Worm (Caenorhabditis elegans) whole organism, L1 larva: ENCODE results near the gene rab-6.1.
A peak's percentile ranks its signal among the peaks of the same experiment; 100 is the strongest.

Experiments
- C04F5.9 ChIP-seq: sonication (generic microtip); optimal IDR thresholded peaks from 2 replicates; lab custom pipeline; 2016; ENCODE audit warnings: missing genetic modification characterization, missing compliant biosample characterization
- C34B4.2 ChIP-seq: sonication (generic microtip); optimal IDR thresholded peaks from 2 replicates; lab custom pipeline; 2017; ENCODE audit warnings: mild to moderate bottlenecking, missing genetic modification characterization, missing compliant biosample characterization
- F16B12.6 ChIP-seq: fragments of 150-350 bp; optimal IDR thresholded peaks from 2 replicates; lab custom pipeline; 2014; ENCODE audit warnings: missing biosample characterization, missing genetic modification characterization
- Y116A8C.19 ChIP-seq: sonication (generic microtip); optimal IDR thresholded peaks from 2 replicates; lab custom pipeline; 2016; ENCODE audit warnings: missing compliant biosample characterization, missing genetic modification characterization, borderline replicate concordance
- alr-1 ChIP-seq: fragments of 200-800 bp; sonication (Bioruptor generic); optimal IDR thresholded peaks from 2 replicates; lab custom pipeline; 2018; ENCODE audit warnings: borderline replicate concordance, mild to moderate bottlenecking, missing genetic modification characterization, missing compliant biosample characterization
- aly-2 ChIP-seq: fragments of 150-350 bp; optimal IDR thresholded peaks from 2 replicates; lab custom pipeline; 2014; ENCODE audit warnings: missing biosample characterization, missing genetic modification characterization
- blmp-1 ChIP-seq: fragments of 150-350 bp; optimal IDR thresholded peaks from 2 replicates; lab custom pipeline; 2014; ENCODE audit warnings: missing biosample characterization, missing genetic modification characterization
- ceh-63 ChIP-seq: fragments of 200-800 bp; sonication (Bioruptor generic); optimal IDR thresholded peaks from 2 replicates; lab custom pipeline; 2018; ENCODE audit warnings: mild to moderate bottlenecking, missing genetic modification characterization, missing compliant biosample characterization
- ceh-82 ChIP-seq, 3 experiments: fragments of 150-350 bp in 1 of 3; sonication (generic microtip) in 2 of 3; optimal IDR thresholded peaks; 2 replicates each; lab custom pipeline; 2014 to 2017; ENCODE audit warnings: missing biosample characterization in 3 of 3, missing genetic modification characterization in 3 of 3
- ceh-88 ChIP-seq: fragments of 200-800 bp; sonication (Bioruptor generic); IDR thresholded peaks from 2 replicates; pipeline ENCODE4 v1.3.6; 2022; ENCODE audit warnings: missing genetic modification characterization, missing compliant biosample characterization
- ces-1 ChIP-seq: fragments of 150-350 bp; optimal IDR thresholded peaks from 2 replicates; lab custom pipeline; 2014; ENCODE audit warnings: missing biosample characterization, missing genetic modification reagents, missing genetic modification characterization
- dsc-1 ChIP-seq: sonication (generic microtip); optimal IDR thresholded peaks from 2 replicates; lab custom pipeline; 2016; ENCODE audit warnings: mild to moderate bottlenecking, missing genetic modification characterization, missing compliant biosample characterization
- efl-3 ChIP-seq: fragments of 200-800 bp; sonication (Bioruptor generic); optimal IDR thresholded peaks from 2 replicates; lab custom pipeline; 2018; ENCODE audit warnings: mild to moderate bottlenecking, missing genetic modification characterization, missing compliant biosample characterization
- egl-13 ChIP-seq: sonication (generic microtip); optimal IDR thresholded peaks from 2 replicates; lab custom pipeline; 2016; ENCODE audit warnings: missing genotype, missing genetic modification reagents, missing genetic modification characterization, missing compliant biosample characterization
- elt-3 ChIP-seq, 6 experiments: fragments of 150-350 bp in 1 of 6; sonication (generic microtip); optimal IDR thresholded peaks; 2 replicates each; lab custom pipeline; 2017 to 2018; ENCODE audit warnings: missing biosample characterization in 6 of 6, missing genetic modification characterization in 6 of 6, inconsistent platforms in 1 of 6
- ets-5 ChIP-seq: fragments of 200-800 bp; sonication (Bioruptor generic); IDR thresholded peaks from 2 replicates; pipeline ENCODE4 v1.3.6; 2022; ENCODE audit warnings: missing genetic modification characterization, missing compliant biosample characterization
- fos-1 ChIP-seq: fragments of 150-350 bp; optimal IDR thresholded peaks from 2 replicates; lab custom pipeline; 2014; ENCODE audit warnings: missing biosample characterization, missing genetic modification characterization
- grh-1 ChIP-seq: fragments of 200-800 bp; sonication (Bioruptor generic); IDR thresholded peaks from 2 replicates; pipeline ENCODE4 v1.3.6; 2022; ENCODE audit warnings: missing genetic modification reagents, missing genetic modification characterization, missing compliant biosample characterization
- hlh-4 ChIP-seq: sonication (generic microtip); optimal IDR thresholded peaks from 2 replicates; lab custom pipeline; 2016; ENCODE audit warnings: mild to moderate bottlenecking, missing genetic modification characterization, missing compliant biosample characterization
- hpl-2 ChIP-seq: fragments of 150-350 bp; optimal IDR thresholded peaks from 2 replicates; lab custom pipeline; 2014; ENCODE audit warnings: missing biosample characterization, missing genetic modification reagents, missing genetic modification characterization
- irx-1 ChIP-seq: sonication (generic microtip); optimal IDR thresholded peaks from 2 replicates; lab custom pipeline; 2016; ENCODE audit warnings: missing genetic modification characterization, missing compliant biosample characterization
- isw-1 ChIP-seq: fragments of 200-800 bp; sonication (Bioruptor generic); IDR thresholded peaks from 2 replicates; pipeline ENCODE4 v1.3.6; 2022; ENCODE audit warnings: missing genetic modification characterization, missing compliant biosample characterization
- lin-13 ChIP-seq: fragments of 150-350 bp; optimal IDR thresholded peaks from 2 replicates; lab custom pipeline; 2014; ENCODE audit warnings: missing biosample characterization, missing genetic modification reagents, missing genetic modification characterization
- lin-14 ChIP-seq: fragments of 200-800 bp; sonication (Bioruptor generic); optimal IDR thresholded peaks from 2 replicates; lab custom pipeline; 2018; ENCODE audit warnings: mild to moderate bottlenecking, missing genetic modification characterization, moderate library complexity, missing compliant biosample characterization
- lin-15B ChIP-seq: fragments of 150-350 bp; sonication (generic microtip); optimal IDR thresholded peaks from 3 replicates; lab custom pipeline; 2014; ENCODE audit warnings: missing biosample characterization, missing genetic modification characterization
- lsy-2 ChIP-seq, 2 experiments: fragments of 150-350 bp; optimal IDR thresholded peaks; 2 replicates each; lab custom pipeline; 2014; ENCODE audit warnings: missing biosample characterization in 2 of 2, missing genetic modification characterization in 2 of 2
- mab-9 ChIP-seq: fragments of 200-800 bp; sonication (Bioruptor generic); IDR thresholded peaks from 2 replicates; pipeline ENCODE4 v1.3.6; 2022; ENCODE audit warnings: missing genetic modification reagents, missing genetic modification characterization, missing compliant biosample characterization
- mef-2 ChIP-seq: fragments of 150-350 bp; optimal IDR thresholded peaks from 2 replicates; lab custom pipeline; 2014; ENCODE audit warnings: missing biosample characterization, missing genetic modification characterization
- mep-1 ChIP-seq: fragments of 150-350 bp; optimal IDR thresholded peaks from 2 replicates; lab custom pipeline; 2014; ENCODE audit warnings: missing biosample characterization, missing genetic modification characterization
- nhr-12 ChIP-seq: sonication (generic microtip); optimal IDR thresholded peaks from 2 replicates; lab custom pipeline; 2017; ENCODE audit warnings: missing biosample characterization, missing genetic modification characterization
- nhr-20 ChIP-seq: sonication (generic microtip); optimal IDR thresholded peaks from 2 replicates; lab custom pipeline; 2016; ENCODE audit warnings: mild to moderate bottlenecking, missing genetic modification characterization, missing compliant biosample characterization
- nhr-28 ChIP-seq: fragments of 150-350 bp; optimal IDR thresholded peaks from 2 replicates; lab custom pipeline; 2014; ENCODE audit warnings: missing biosample characterization, missing genetic modification characterization
- nhr-71 ChIP-seq: sonication (generic microtip); optimal IDR thresholded peaks from 2 replicates; lab custom pipeline; 2016; ENCODE audit warnings: mild to moderate bottlenecking, missing genetic modification characterization, moderate library complexity, missing compliant biosample characterization
- nhr-76 ChIP-seq: sonication (generic microtip); optimal IDR thresholded peaks from 2 replicates; lab custom pipeline; 2017; ENCODE audit warnings: missing biosample characterization, missing genetic modification characterization
- nhr-85 ChIP-seq: sonication (generic microtip); peaks from one replicate; lab custom pipeline; 2016; ENCODE audit warnings: missing genetic modification characterization, inconsistent platforms, missing compliant biosample characterization
- nhr-90 ChIP-seq: sonication (generic microtip); optimal IDR thresholded peaks from 2 replicates; lab custom pipeline; 2016; ENCODE audit warnings: mild to moderate bottlenecking, missing genetic modification characterization, missing compliant biosample characterization; ENCODE audit not compliant: poor library complexity
- pag-3 ChIP-seq: sonication (generic microtip); optimal IDR thresholded peaks from 2 replicates; lab custom pipeline; 2017; ENCODE audit warnings: missing genetic modification characterization, mild to moderate bottlenecking, missing compliant biosample characterization, antibody characterized with exemption, borderline replicate concordance; ENCODE audit not compliant: insufficient read depth
- pax-3 ChIP-seq: fragments of 200-800 bp; sonication (Bioruptor generic); optimal IDR thresholded peaks from 2 replicates; lab custom pipeline; 2018; ENCODE audit warnings: mild to moderate bottlenecking, missing genetic modification characterization, moderate library complexity, missing compliant biosample characterization
- pqm-1 ChIP-seq: sonication (generic microtip); optimal IDR thresholded peaks from 3 replicates; lab custom pipeline; 2017; ENCODE audit warnings: missing biosample characterization, missing genetic modification characterization
- rnt-1 ChIP-seq: sonication (generic microtip); optimal IDR thresholded peaks from 2 replicates; lab custom pipeline; 2016; ENCODE audit warnings: mild to moderate bottlenecking, missing genetic modification characterization, moderate library complexity, missing compliant biosample characterization
- snu-23 ChIP-seq: sonication (generic microtip); optimal IDR thresholded peaks from 2 replicates; lab custom pipeline; 2016; ENCODE audit warnings: missing genetic modification characterization, missing compliant biosample characterization
- sox-4 ChIP-seq: sonication (generic microtip); optimal IDR thresholded peaks from 2 replicates; lab custom pipeline; 2016; ENCODE audit warnings: missing genetic modification characterization, missing compliant biosample characterization
- sptf-1 ChIP-seq: fragments of 150-350 bp; optimal IDR thresholded peaks from 2 replicates; lab custom pipeline; 2014; ENCODE audit warnings: missing biosample characterization, missing genetic modification characterization
- swsn-7 ChIP-seq: sonication (generic microtip); optimal IDR thresholded peaks from 2 replicates; lab custom pipeline; 2016; ENCODE audit warnings: missing genetic modification characterization, missing compliant biosample characterization
- unc-62 ChIP-seq: fragments of 150-350 bp; optimal IDR thresholded peaks from 2 replicates; lab custom pipeline; 2014; ENCODE audit warnings: missing biosample characterization, missing genetic modification reagents, missing genetic modification characterization
- unc-86 ChIP-seq: sonication (generic microtip); optimal IDR thresholded peaks from 2 replicates; lab custom pipeline; 2016; ENCODE audit warnings: missing genetic modification characterization, missing compliant biosample characterization
- unc-98 ChIP-seq: fragments of 200-800 bp; sonication (Bioruptor generic); IDR thresholded peaks from 2 replicates; pipeline ENCODE4 v1.3.6; 2022; ENCODE audit warnings: missing genetic modification characterization, missing compliant biosample characterization
- vab-15 ChIP-seq: sonication (generic microtip); optimal IDR thresholded peaks from 2 replicates; lab custom pipeline; 2017; ENCODE audit warnings: missing genotype, mild to moderate bottlenecking, missing genetic modification characterization, missing compliant biosample characterization
- zip-4 ChIP-seq: fragments of 200-800 bp; sonication (Bioruptor generic); optimal IDR thresholded peaks from 2 replicates; lab custom pipeline; 2018; ENCODE audit warnings: mild to moderate bottlenecking, missing genetic modification characterization, moderate library complexity, missing compliant biosample characterization
- ztf-4 ChIP-seq: fragments of 150-350 bp; optimal IDR thresholded peaks from 2 replicates; lab custom pipeline; 2014; ENCODE audit warnings: missing biosample characterization, missing genetic modification characterization

The rab-6.1 gene

DNA sequence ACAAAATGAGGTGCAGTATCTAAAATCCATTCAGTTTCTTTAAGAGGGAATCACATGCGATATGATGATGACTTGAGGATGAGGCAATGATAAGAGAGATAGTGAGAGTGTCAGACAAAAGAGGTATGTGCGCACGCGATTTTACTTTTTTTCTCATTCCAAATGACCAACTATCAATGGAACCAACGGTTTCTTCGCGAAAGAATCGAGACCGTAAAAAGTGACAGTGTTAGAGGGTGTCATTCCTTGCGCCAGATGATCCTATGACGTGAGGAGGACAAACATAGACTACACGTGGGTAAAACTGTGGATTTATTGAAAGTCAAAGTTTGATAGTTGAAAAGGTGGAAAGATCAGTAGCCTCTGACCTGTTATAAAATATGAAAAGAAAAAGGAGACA is 21.9 kb downstream of the rab-6.1 start (continued):
- TF ChIP-seq lsy-2 (tag; optimal IDR thresholded peaks at IDR 0.05; lab: Kevin White, UChicago) (peak in 1 of 2 experiments; percentile 46), mef-2 (tag; lab: Kevin White, UChicago) (no peak), mep-1 (tag; lab: Kevin White, UChicago) (peak; percentile 25), ceh-63 (no peak), zip-4 (GFP tag; lab: Kevin White, UChicago) (no peak), pax-3 (no peak), unc-98 (no peak), ets-5 (no peak), lin-15B (tag; lab: Kevin White, UChicago) (no peak), unc-62 (GFP tag; lab: Kevin White, UChicago) (no peak), lin-13 (no peak)

DNA sequence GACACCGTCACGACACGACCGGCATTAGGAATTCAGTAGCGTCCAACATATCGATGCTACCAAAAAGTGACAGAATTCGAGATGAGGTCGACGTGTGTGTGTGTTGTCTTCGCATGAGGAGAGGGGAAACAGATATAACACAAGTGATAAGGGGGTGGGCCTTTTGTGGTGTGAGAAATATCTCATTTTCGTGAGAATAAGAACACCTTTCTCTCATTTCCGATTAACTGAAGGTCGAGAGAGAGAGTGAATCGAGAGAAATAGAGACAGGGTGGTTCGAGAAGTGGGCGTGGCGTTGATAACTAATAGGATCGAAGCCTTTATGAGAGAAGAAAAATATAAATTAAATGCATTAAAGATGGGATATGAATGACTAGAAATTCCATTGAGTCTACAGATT is 22.6 kb downstream of the rab-6.1 start:
- TF ChIP-seq unc-86: peak; percentile 52
- TF ChIP-seq aly-2 (tag; lab: Kevin White, UChicago): no peak
- peak; percentile 29 for TF ChIP-seq nhr-71
- no peak for TF ChIP-seq sox-4 (tag; lab: Kevin White, UChicago)
- TF ChIP-seq nhr-85 (tag; lab: Kevin White, UChicago): no peak
- TF ChIP-seq nhr-12 (tag; lab: Kevin White, UChicago): no peak
- TF ChIP-seq nhr-20 (tag; lab: Kevin White, UChicago): no peak
- TF ChIP-seq pqm-1 (tag; lab: Kevin White, UChicago): no peak
- TF ChIP-seq irx-1 (tag; lab: Kevin White, UChicago): no peak
- TF ChIP-seq lin-14 (GFP tag; lab: Kevin White, UChicago): peak; percentile 59
- peak; percentile 83 for TF ChIP-seq blmp-1
- peak in 3 of 6 experiments; percentile 38 to 69 (median 51) for TF ChIP-seq elt-3 (tag; optimal IDR thresholded peaks at IDR 0.05; lab: Kevin White, UChicago)
- peak; percentile 34 for TF ChIP-seq dsc-1 (tag; lab: Kevin White, UChicago)
- no peak for TF ChIP-seq nhr-76 (tag; lab: Kevin White, UChicago)
- TF ChIP-seq efl-3 (GFP tag; lab: Kevin White, UChicago): no peak
- no peak for TF ChIP-seq pag-3 (tag; lab: Kevin White, UChicago)
- no peak for TF ChIP-seq sptf-1 (tag; lab: Kevin White, UChicago)
- TF ChIP-seq ztf-4 (tag; lab: Kevin White, UChicago): no peak
- TF ChIP-seq unc-62 (GFP tag; lab: Kevin White, UChicago): no peak
- no peak for TF ChIP-seq mab-9 (GFP tag; lab: Robert Waterston, UW)
- TF ChIP-seq snu-23 (GFP tag; lab: Kevin White, UChicago): peak; percentile 33
- TF ChIP-seq nhr-90: no peak
- TF ChIP-seq C04F5.9 (tag; lab: Kevin White, UChicago): no peak
- TF ChIP-seq isw-1: no peak
- no peak for TF ChIP-seq hlh-4
- TF ChIP-seq swsn-7: no peak

DNA sequence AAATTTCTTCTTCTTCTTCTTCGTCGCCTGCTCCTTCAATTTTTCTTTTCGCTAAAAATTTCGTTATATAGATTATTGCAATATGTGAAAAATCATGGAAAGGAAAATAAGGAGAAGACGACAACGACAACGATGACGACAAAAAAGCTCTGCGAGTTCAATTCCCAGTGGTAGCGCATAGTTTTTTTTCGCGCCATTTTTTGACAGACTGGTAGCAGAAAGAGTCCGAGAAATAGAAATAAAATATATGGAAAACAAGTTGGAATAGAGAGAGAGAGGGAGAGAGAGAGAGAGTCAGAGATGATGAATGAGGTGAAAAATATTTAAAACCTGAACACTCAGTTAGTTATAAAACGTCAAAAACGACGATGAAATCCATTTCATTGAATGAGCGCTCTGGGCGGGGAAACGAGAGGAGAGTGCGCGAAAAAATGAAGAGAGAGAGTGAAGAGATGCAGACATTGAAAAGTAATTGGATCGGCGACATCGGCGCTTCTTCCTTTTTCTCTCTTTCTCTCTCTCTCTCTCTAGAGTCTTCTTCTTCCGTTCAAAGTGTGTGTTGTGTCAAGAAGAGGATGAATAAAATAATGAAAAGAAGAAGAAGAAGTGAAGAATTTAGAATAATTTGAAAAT is 23.8 kb downstream of the rab-6.1 start, which contains the start of gene pde-2:
Gene pde-2 (minus strand): TSS at position 51 of the 633 bp plus-strand sequence.
- TF ChIP-seq pqm-1 (tag; lab: Kevin White, UChicago): no peak
- no peak for TF ChIP-seq fos-1 (tag; lab: Kevin White, UChicago)
- no peak for TF ChIP-seq sox-4 (tag; lab: Kevin White, UChicago)
- no peak for TF ChIP-seq vab-15 (tag; lab: Kevin White, UChicago)
- no peak for TF ChIP-seq C34B4.2 (tag; lab: Kevin White, UChicago)
- no peak for TF ChIP-seq hpl-2 (GFP tag; lab: Kevin White, UChicago)
- no peak for TF ChIP-seq alr-1 (tag; lab: Kevin White, UChicago)
- TF ChIP-seq rnt-1 (tag; lab: Kevin White, UChicago): peak; percentile 14
- no peak for TF ChIP-seq aly-2 (tag; lab: Kevin White, UChicago)
- TF ChIP-seq nhr-28 (tag; lab: Kevin White, UChicago): no peak
- TF ChIP-seq ceh-63: no peak
- no peak for TF ChIP-seq Y116A8C.19 (tag; lab: Kevin White, UChicago)
- TF ChIP-seq F16B12.6: no peak
- TF ChIP-seq grh-1: no peak
- TF ChIP-seq nhr-20 (tag; lab: Kevin White, UChicago): peak; percentile 28
- TF ChIP-seq ceh-88 (GFP tag; lab: Robert Waterston, UW): no peak
- peak; percentile 5 for TF ChIP-seq unc-86
- no peak for TF ChIP-seq egl-13 (tag; lab: Kevin White, UChicago)
- peak in 2 of 3 experiments; percentile 34 to 37 for TF ChIP-seq ceh-82 (tag; optimal IDR thresholded peaks at IDR 0.05; lab: Kevin White, UChicago)
- TF ChIP-seq ces-1: no peak
- peak; percentile 26 for TF ChIP-seq dsc-1 (tag; lab: Kevin White, UChicago)
- TF ChIP-seq C04F5.9 (tag; lab: Kevin White, UChicago): no peak
